Fruit fly (Drosophila melanogaster): ENCODE results near the gene Mettl14.
A peak's percentile ranks its signal among the peaks of the same experiment; 100 is the strongest.

Gene Mettl14

dm6 chr2L:8292159-8292887, 15.9 kb upstream of the Mettl14 start (continued):
- TF ChIP-seq pnt (GFP tag; optimal IDR thresholded peaks at IDR 0.05): peak; percentile 92
- peak; percentile 92 for TF ChIP-seq CG10462 (GFP tag; optimal IDR thresholded peaks at IDR 0.05)
- peak; percentile 97 for TF ChIP-seq ara (GFP tag; IDR thresholded peaks at IDR 0.05)
- TF ChIP-seq CG11504 (tag; optimal IDR thresholded peaks at IDR 0.05): peak; percentile 97
- peak; percentile 66 for TF ChIP-seq CG15073 (GFP tag; optimal IDR thresholded peaks at IDR 0.05)
- no peak for TF ChIP-seq Bgb (GFP tag; IDR thresholded peaks at IDR 0.05; ENCODE audit: partially characterized antibody)
- peak; percentile 90 for TF ChIP-seq grn (GFP tag; optimal IDR thresholded peaks at IDR 0.05)
- no peak for TF ChIP-seq hb (GFP tag; IDR thresholded peaks at IDR 0.05; ENCODE audit: partially characterized antibody)
- peak; percentile 90 for TF ChIP-seq pho (GFP tag; optimal IDR thresholded peaks at IDR 0.05)
- peak; percentile 92 for TF ChIP-seq Camta (GFP tag; optimal IDR thresholded peaks at IDR 0.05)
- peak; percentile 93 for TF ChIP-seq CG11696 (GFP tag; IDR thresholded peaks at IDR 0.05)
- TF ChIP-seq wdn (GFP tag; IDR thresholded peaks at IDR 0.05): peak; percentile 97
- peak; percentile 76 for TF ChIP-seq CG7928 (GFP tag; optimal IDR thresholded peaks at IDR 0.05)
- TF ChIP-seq chif (GFP tag; optimal IDR thresholded peaks at IDR 0.05): peak; percentile 91 to 96
- TF ChIP-seq CG10209 (GFP tag; optimal IDR thresholded peaks at IDR 0.05): peak; percentile 94
- no peak for TF ChIP-seq Doc3 (GFP tag; IDR thresholded peaks at IDR 0.05; ENCODE audit: partially characterized antibody)
- no peak for TF ChIP-seq nerfin-2 (GFP tag; IDR thresholded peaks at IDR 0.05; ENCODE audit: partially characterized antibody)
- peak; percentile 98 for TF ChIP-seq CoRest (tag; optimal IDR thresholded peaks at IDR 0.05)
- TF ChIP-seq trem (tag; optimal IDR thresholded peaks at IDR 0.05): peak; percentile 94
- TF ChIP-seq TFAM (GFP tag; optimal IDR thresholded peaks at IDR 0.05): peak; percentile 77
- TF ChIP-seq gcm2 (GFP tag; optimal IDR thresholded peaks at IDR 0.05): peak; percentile 89
- TF ChIP-seq gro (GFP tag; optimal IDR thresholded peaks at IDR 0.05): peak; percentile 92
- peak; percentile 94 for TF ChIP-seq CG5953 (GFP tag; IDR thresholded peaks at IDR 0.05)
- peak; percentile 87 for TF ChIP-seq her (GFP tag; optimal IDR thresholded peaks at IDR 0.05)
- TF ChIP-seq ab (GFP tag; optimal IDR thresholded peaks at IDR 0.05): peak; percentile 68
- peak in 1 of 2 experiments; percentile 97 for TF ChIP-seq bsh (GFP tag; optimal IDR thresholded peaks at IDR 0.05)
- peak in 1 of 2 experiments; percentile 98 for TF ChIP-seq eve (GFP tag; optimal IDR thresholded peaks at IDR 0.05)
- TF ChIP-seq slp2 (GFP tag; optimal IDR thresholded peaks at IDR 0.05): peak; percentile 92
- peak; percentile 81 for TF ChIP-seq da (GFP tag; optimal IDR thresholded peaks at IDR 0.05)
- peak; percentile 84 for TF ChIP-seq NC2α (GFP tag; optimal IDR thresholded peaks at IDR 0.05)
- TF ChIP-seq tll (GFP tag; optimal IDR thresholded peaks at IDR 0.05): peak in 1 of 2 experiments; percentile 36
- peak; percentile 82 for TF ChIP-seq CG8359 (GFP tag; optimal IDR thresholded peaks at IDR 0.05; ENCODE audit: borderline replicate concordance)
- peak; percentile 97 for TF ChIP-seq E2f1 (GFP tag; IDR thresholded peaks at IDR 0.05)
- peak; percentile 94 for TF ChIP-seq CG32767 (GFP tag; IDR thresholded peaks at IDR 0.05)
- peak; percentile 97 for TF ChIP-seq tgo (GFP tag; IDR thresholded peaks at IDR 0.05)
- no peak for TF ChIP-seq CG8478 (optimal IDR thresholded peaks at IDR 0.05)
- TF ChIP-seq CG12155 (GFP tag; optimal IDR thresholded peaks at IDR 0.05): peak; percentile 90
- no peak for TF ChIP-seq knrl (GFP tag; IDR thresholded peaks at IDR 0.05; ENCODE audit: partially characterized antibody)
- peak; percentile 84 for TF ChIP-seq CG18011 (GFP tag; optimal IDR thresholded peaks at IDR 0.05)
- TF ChIP-seq CG7963 (GFP tag; IDR thresholded peaks at IDR 0.05; ENCODE audit: partially characterized antibody): no peak
- peak; percentile 83 for TF ChIP-seq CG33213 (GFP tag; optimal IDR thresholded peaks at IDR 0.05)
- TF ChIP-seq CG12236 (GFP tag; optimal IDR thresholded peaks at IDR 0.05): peak; percentile 90
- TF ChIP-seq CG3163 (GFP tag; optimal IDR thresholded peaks at IDR 0.05): peak; percentile 78
- TF ChIP-seq bab2 (GFP tag; optimal IDR thresholded peaks at IDR 0.05): peak; percentile 90
- TF ChIP-seq ase (GFP tag; IDR thresholded peaks at IDR 0.05): peak; percentile 95
- peak; percentile 71 for TF ChIP-seq shn (GFP tag; optimal IDR thresholded peaks at IDR 0.05)
- TF ChIP-seq CG10431 (GFP tag; optimal IDR thresholded peaks at IDR 0.05): peak; percentile 91
- no peak for TF ChIP-seq ato (GFP tag; IDR thresholded peaks at IDR 0.05; ENCODE audit: partially characterized antibody)
- TF ChIP-seq sqz (GFP tag; optimal IDR thresholded peaks at IDR 0.05): peak; percentile 96
